Worm (Caenorhabditis elegans) whole organism, L3 larva: ENCODE measurements around the gene sdc-2.

Experiments
- aly-2 ChIP-seq: fragments of 150-350 bp; optimal IDR thresholded peaks from 2 replicates; lab custom pipeline; 2014; ENCODE audit warnings: missing biosample characterization, missing genetic modification characterization
- ama-1 ChIP-seq: fragments of 150-350 bp; optimal IDR thresholded peaks from 2 replicates; lab custom pipeline; 2018
- egl-27 ChIP-seq: sonication (generic microtip); optimal IDR thresholded peaks from 4 replicates; lab custom pipeline; 2017; ENCODE audit warnings: missing biosample characterization, missing genetic modification reagents, missing genetic modification characterization
- elt-2 ChIP-seq: sonication (generic microtip); optimal IDR thresholded peaks from 2 replicates; lab custom pipeline; 2016; ENCODE audit warnings: missing genetic modification reagents, mild to moderate bottlenecking, missing genetic modification characterization, missing compliant biosample characterization
- elt-3 ChIP-seq, 3 experiments: fragments of 150-350 bp in 1 of 3; sonication (generic microtip) in 2 of 3; optimal IDR thresholded peaks; 2 replicates in 2 of 3; 4 replicates in 1 of 3; lab custom pipeline; 2014 to 2017; ENCODE audit warnings: missing biosample characterization in 3 of 3, missing genetic modification characterization in 3 of 3
- mdl-1 ChIP-seq: fragments of 150-350 bp; optimal IDR thresholded peaks from 2 replicates; lab custom pipeline; 2014; ENCODE audit warnings: missing biosample characterization, missing genetic modification characterization
- nhr-11 ChIP-seq: fragments of 150-350 bp; optimal IDR thresholded peaks from 2 replicates; lab custom pipeline; 2014; ENCODE audit warnings: missing biosample characterization, missing genetic modification characterization
- nhr-43 ChIP-seq: sonication (generic microtip); optimal IDR thresholded peaks from 2 replicates; lab custom pipeline; 2016; ENCODE audit warnings: mild to moderate bottlenecking, missing genetic modification characterization, missing compliant biosample characterization; ENCODE audit not compliant: poor library complexity, severe bottlenecking
- pqm-1 ChIP-seq: fragments of 150-350 bp; optimal IDR thresholded peaks from 2 replicates; lab custom pipeline; 2017; ENCODE audit warnings: missing biosample characterization, missing genetic modification characterization, inconsistent platforms
- snpc-4 ChIP-seq: fragments of 150-350 bp; optimal IDR thresholded peaks from 2 replicates; lab custom pipeline; 2014; ENCODE audit warnings: missing biosample characterization, missing genetic modification characterization
- tbx-2 ChIP-seq: sonication (generic microtip); optimal IDR thresholded peaks from 2 replicates; lab custom pipeline; 2016; ENCODE audit warnings: mild to moderate bottlenecking, missing genetic modification characterization, missing compliant biosample characterization
- unc-39 ChIP-seq: sonication (generic microtip); optimal IDR thresholded peaks from 4 replicates; lab custom pipeline; 2017; ENCODE audit warnings: missing biosample characterization, missing genetic modification characterization
- unc-62 ChIP-seq: fragments of 150-350 bp; sonication (generic microtip); optimal IDR thresholded peaks from 4 replicates; lab custom pipeline; 2014; ENCODE audit warnings: missing biosample characterization, missing genetic modification reagents, missing genetic modification characterization
- zag-1 ChIP-seq: fragments of 150-350 bp; optimal IDR thresholded peaks from 2 replicates; lab custom pipeline; 2014; ENCODE audit warnings: missing biosample characterization, missing genetic modification characterization

ce11 chrX:11519016-11519509, 3.4 kb upstream of the sdc-2 start, which contains the start of gene hpo-34:
- TF ChIP-seq tbx-2 (no peak), nhr-43 (no peak), mdl-1 (tag; lab: Kevin White, UChicago) (no peak), ama-1 (lab: Kevin White, UChicago) (no peak), pqm-1 (peak; percentile 92), zag-1 (tag; lab: Kevin White, UChicago) (no peak), aly-2 (tag; lab: Kevin White, UChicago) (no peak), egl-27 (tag; lab: Kevin White, UChicago) (no peak), unc-62 (GFP tag; lab: Kevin White, UChicago) (no peak), elt-2 (tag; lab: Kevin White, UChicago) (peak; percentile 96), unc-39 (no peak), elt-3 (tag; optimal IDR thresholded peaks at IDR 0.05; lab: Kevin White, UChicago) (no peak), nhr-11 (tag; lab: Kevin White, UChicago) (no peak), snpc-4 (tag; lab: Kevin White, UChicago) (no peak)
